Fruit fly (Drosophila melanogaster) whole organism, wandering third instar larva: ENCODE measurements around the gene MCU.
A peak's percentile ranks its signal among the peaks of the same experiment; 100 is the strongest.

Experiments used
- Abd-B ChIP-seq: fragments of >200 bp; optimal IDR thresholded peaks from 2 replicates; lab custom pipeline; 2017; ENCODE audit warnings: missing biosample characterization, missing genetic modification characterization
- CG32264 ChIP-seq: fragments of 200-800 bp; sonication (Bioruptor generic); optimal IDR thresholded peaks from 2 replicates; lab custom pipeline; 2016; ENCODE audit warnings: missing biosample characterization, missing genetic modification characterization
- CG9705 ChIP-seq: fragments of 200-800 bp; sonication (Bioruptor generic); optimal IDR thresholded peaks from 2 replicates; lab custom pipeline; 2018; ENCODE audit warnings: missing biosample characterization, mild to moderate bottlenecking, missing genetic modification characterization
- CrebA ChIP-seq: fragments of 200-800 bp; sonication (Bioruptor generic); optimal IDR thresholded peaks from 2 replicates; lab custom pipeline; 2016; ENCODE audit warnings: missing biosample characterization, mild to moderate bottlenecking, missing genetic modification characterization, borderline replicate concordance
- Dfd ChIP-seq: fragments of >200 bp; optimal IDR thresholded peaks from 2 replicates; lab custom pipeline; 2017; ENCODE audit warnings: missing biosample characterization, missing genetic modification characterization
- Dif ChIP-seq: fragments of 200-275, 200-300 bp; sonication (Bioruptor generic); optimal IDR thresholded peaks from 2 replicates; lab custom pipeline; 2018; ENCODE audit warnings: missing biosample characterization, missing genetic modification characterization; ENCODE audit not compliant: partially characterized antibody
- GATAd ChIP-seq: sonication (Bioruptor generic); optimal IDR thresholded peaks from 2 replicates; lab custom pipeline; 2016; ENCODE audit warnings: missing biosample characterization, missing genetic modification characterization
- HLH106 ChIP-seq: fragments of 200-800 bp; optimal IDR thresholded peaks from 3 replicates; lab custom pipeline; 2019; ENCODE audit warnings: missing biosample characterization, mild to moderate bottlenecking, missing genetic modification characterization, moderate library complexity
- Hnf4 ChIP-seq: fragments of 200-800 bp; sonication (Bioruptor generic); optimal IDR thresholded peaks from 2 replicates; lab custom pipeline; 2016; ENCODE audit warnings: missing biosample characterization, mild to moderate bottlenecking, missing genetic modification characterization
- Hr78 ChIP-seq: fragments of >200 bp; optimal IDR thresholded peaks from 2 replicates; lab custom pipeline; 2017; ENCODE audit warnings: missing biosample characterization, missing genetic modification characterization
- Hr83 ChIP-seq: fragments of 200-300 bp; sonication (Bioruptor generic); optimal IDR thresholded peaks from 2 replicates; lab custom pipeline; 2016; ENCODE audit warnings: missing biosample characterization, mild to moderate bottlenecking, missing genetic modification characterization, moderate library complexity; ENCODE audit not compliant: poor library complexity, severe bottlenecking
- Jra ChIP-seq: sonication (Bioruptor generic); optimal IDR thresholded peaks from 2 replicates; lab custom pipeline; 2016; ENCODE audit warnings: missing biosample characterization, missing genetic modification characterization
- Mio ChIP-seq: sonication (Bioruptor generic); optimal IDR thresholded peaks from 2 replicates; lab custom pipeline; 2016; ENCODE audit warnings: missing biosample characterization, missing genetic modification characterization
- Myc ChIP-seq: fragments of >200 bp; optimal IDR thresholded peaks from 2 replicates; lab custom pipeline; 2017
- N ChIP-seq: fragments of >200 bp; optimal IDR thresholded peaks from 2 replicates; lab custom pipeline; 2018; ENCODE audit warnings: missing biosample characterization, missing external identifiers, missing genetic modification characterization
- OdsH ChIP-seq: fragments of 200-800 bp; sonication (Bioruptor generic); optimal IDR thresholded peaks from 2 replicates; lab custom pipeline; 2016; ENCODE audit warnings: missing biosample characterization, mild to moderate bottlenecking, missing genetic modification characterization
- Rel ChIP-seq, 2 experiments: fragments of 200-800 bp; sonication (Bioruptor generic) in 1 of 2; optimal IDR thresholded peaks; 2 replicates in 1 of 2; 3 replicates in 1 of 2; lab custom pipeline; 2016 to 2019; ENCODE audit warnings: mild to moderate bottlenecking in 2 of 2, missing biosample characterization in 2 of 2, missing genetic modification characterization in 2 of 2, moderate library complexity in 1 of 2
- Sp1 ChIP-seq: fragments of 200-800 bp; sonication (Bioruptor generic); optimal IDR thresholded peaks from 3 replicates; lab custom pipeline; 2019; ENCODE audit warnings: missing biosample characterization, mild to moderate bottlenecking, missing genetic modification characterization, moderate library complexity
- Vsx2 ChIP-seq: fragments of 200-300, 225-300 bp; sonication (Bioruptor generic); optimal IDR thresholded peaks from 2 replicates; lab custom pipeline; 2018; ENCODE audit warnings: missing biosample characterization, missing genetic modification characterization; ENCODE audit not compliant: partially characterized antibody
- br ChIP-seq: fragments of 200-800 bp; sonication (Bioruptor generic); optimal IDR thresholded peaks from 2 replicates; lab custom pipeline; 2016; ENCODE audit warnings: missing biosample characterization, missing genetic modification characterization
- brk ChIP-seq: fragments of 200-800 bp; sonication (Bioruptor generic); optimal IDR thresholded peaks from 2 replicates; lab custom pipeline; 2016; ENCODE audit warnings: missing biosample characterization, mild to moderate bottlenecking, missing genetic modification characterization
- dl ChIP-seq, 2 experiments: fragments of 175-275, 200-275 bp in 1 of 2; fragments of 200-275 bp in 1 of 2; sonication (Bioruptor generic); optimal IDR thresholded peaks; lab custom pipeline; 2018; ENCODE audit warnings: mild to moderate bottlenecking in 2 of 2, missing biosample characterization in 2 of 2, missing genetic modification characterization in 2 of 2, moderate library complexity in 2 of 2; ENCODE audit not compliant: partially characterized antibody in 2 of 2, insufficient read depth in 1 of 2
- dmrt93B ChIP-seq: fragments of 200-800 bp; sonication (Bioruptor generic); optimal IDR thresholded peaks from 2 replicates; lab custom pipeline; 2018; ENCODE audit warnings: missing biosample characterization, mild to moderate bottlenecking, missing genetic modification characterization
- dsf ChIP-seq: sonication (Bioruptor generic); optimal IDR thresholded peaks from 2 replicates; lab custom pipeline; 2016; ENCODE audit warnings: missing biosample characterization, missing genetic modification characterization, borderline replicate concordance
- ey ChIP-seq: fragments of 200-800 bp; sonication (Bioruptor generic); optimal IDR thresholded peaks from 2 replicates; lab custom pipeline; 2016; ENCODE audit warnings: missing biosample characterization, missing genetic modification characterization
- foxo ChIP-seq, 2 experiments: fragments of 200-800 bp; sonication (Bioruptor generic); optimal IDR thresholded peaks; 2 replicates in 1 of 2; 3 replicates in 1 of 2; lab custom pipeline; 2016 to 2017; ENCODE audit warnings: missing biosample characterization in 2 of 2, missing genetic modification characterization in 2 of 2
- fru ChIP-seq: fragments of 200-800 bp; sonication (Bioruptor generic); optimal IDR thresholded peaks from 3 replicates; lab custom pipeline; 2016; ENCODE audit warnings: missing biosample characterization, mild to moderate bottlenecking, missing genetic modification characterization
- h ChIP-seq: fragments of 200-800 bp; sonication (Bioruptor generic); optimal IDR thresholded peaks from 3 replicates; lab custom pipeline; 2016; ENCODE audit warnings: missing biosample characterization, mild to moderate bottlenecking, missing genetic modification characterization
- jim ChIP-seq: fragments of 175-275, 200-325 bp; sonication (Bioruptor generic); optimal IDR thresholded peaks from 2 replicates; lab custom pipeline; 2016; ENCODE audit warnings: missing biosample characterization, mild to moderate bottlenecking, missing genetic modification characterization
- lola ChIP-seq: fragments of >200 bp; optimal IDR thresholded peaks from 2 replicates; lab custom pipeline; 2017; ENCODE audit warnings: missing biosample characterization, missing genetic modification characterization
- pan ChIP-seq: fragments of >200 bp; optimal IDR thresholded peaks from 2 replicates; lab custom pipeline; 2017
- psq ChIP-seq: fragments of 200-800 bp; sonication (Bioruptor generic); optimal IDR thresholded peaks from 3 replicates; lab custom pipeline; 2017; ENCODE audit warnings: missing biosample characterization, mild to moderate bottlenecking, missing genetic modification characterization, moderate library complexity
- rgr ChIP-seq: fragments of 200-800 bp; sonication (Bioruptor generic); optimal IDR thresholded peaks from 3 replicates; lab custom pipeline; 2016; ENCODE audit warnings: missing biosample characterization, mild to moderate bottlenecking, missing genetic modification characterization
- sage ChIP-seq: fragments of 200-800 bp; sonication (Bioruptor generic); optimal IDR thresholded peaks from 2 replicates; lab custom pipeline; 2016; ENCODE audit warnings: missing biosample characterization, mild to moderate bottlenecking, missing genetic modification characterization
- sv ChIP-seq: fragments of 200-800 bp; sonication (Bioruptor generic); optimal IDR thresholded peaks from 3 replicates; lab custom pipeline; 2016; ENCODE audit warnings: missing biosample characterization, missing genetic modification characterization
- tai ChIP-seq: sonication (Bioruptor generic); optimal IDR thresholded peaks from 2 replicates; lab custom pipeline; 2016; ENCODE audit warnings: missing biosample characterization, missing genetic modification characterization
- usp ChIP-seq: fragments of >200 bp; optimal IDR thresholded peaks from 2 replicates; lab custom pipeline; 2017; ENCODE audit warnings: missing biosample characterization, missing genetic modification characterization
- woc ChIP-seq: sonication (Bioruptor generic); optimal IDR thresholded peaks from 2 replicates; lab custom pipeline; 2016; ENCODE audit warnings: missing biosample characterization, mild to moderate bottlenecking, missing genetic modification characterization

MCU gene

DNA sequence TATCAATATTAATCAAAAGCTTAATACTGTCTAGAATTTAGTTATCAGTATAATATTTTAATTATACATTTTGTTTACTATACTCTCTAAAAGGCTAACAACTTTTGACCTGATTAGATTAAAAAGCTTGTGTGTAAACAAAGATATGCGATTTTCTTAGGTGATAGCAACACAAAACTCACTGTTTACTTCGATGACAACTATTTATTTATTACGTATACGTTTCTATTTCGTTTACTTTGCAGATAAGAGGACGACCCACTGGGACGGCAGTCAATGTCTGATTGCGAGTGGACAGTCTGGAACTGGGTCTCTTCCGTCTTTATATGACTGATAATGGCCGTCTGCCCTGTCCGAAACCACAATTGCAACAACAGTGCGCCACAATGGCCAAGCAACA lies 27.8 kb upstream of the MCU start:
- TF ChIP-seq br (GFP tag; lab: Kevin White, UChicago) (no peak), rgr (GFP tag; lab: Kevin White, UChicago) (peak; percentile 18)
- TF ChIP-seq, all 38 proteins: peak for 1

- no peak for TF ChIP-seq Hnf4 (GFP tag; lab: Kevin White, UChicago)
- TF ChIP-seq dl (GFP tag; optimal IDR thresholded peaks at IDR 0.05; lab: Kevin White, UChicago; ENCODE audit: insufficient read depth in 1 of 2, partially characterized antibody in 2 of 2): no peak
- TF ChIP-seq psq (GFP tag; lab: Kevin White, UChicago): no peak
- no peak for TF ChIP-seq Abd-B (GFP tag; lab: Kevin White, UChicago)
- no peak for TF ChIP-seq dmrt93B (GFP tag; lab: Kevin White, UChicago)
- no peak for TF ChIP-seq dsf (GFP tag; lab: Kevin White, UChicago)
- TF ChIP-seq CG9705 (GFP tag; lab: Kevin White, UChicago): no peak
- no peak for TF ChIP-seq N (GFP tag; lab: Kevin White, UChicago)
- no peak for TF ChIP-seq Hr78 (GFP tag; lab: Kevin White, UChicago)
- no peak for TF ChIP-seq pan
- TF ChIP-seq sv: no peak
- no peak for TF ChIP-seq Vsx2 (GFP tag; lab: Kevin White, UChicago)
- no peak for TF ChIP-seq fru (GFP tag; lab: Kevin White, UChicago)
- no peak for TF ChIP-seq jim (GFP tag; lab: Kevin White, UChicago)
- no peak for TF ChIP-seq lola (GFP tag; lab: Kevin White, UChicago)
These were observed 20.1 kb upstream of the MCU start, which contains the start of gene betaTub65B for dm6 chr3L:6530429-6530828. Gene betaTub65B, plus strand, starts transcription at chr3L:6530729.

dm6 chr3L:6550978-6551339 lies 421 bp downstream of the MCU start:
- TF ChIP-seq sage (GFP tag; lab: Kevin White, UChicago) (peak; percentile 49), Rel (GFP tag; optimal IDR thresholded peaks at IDR 0.05; lab: Kevin White, UChicago) (no peak), Rel (tag; optimal IDR thresholded peaks at IDR 0.05; lab: Kevin White, UChicago) (no peak)
- TF ChIP-seq, all 38 proteins: peak for 1

dm6 chr3L:6551816-6552371 lies 1.4 kb downstream of the MCU start:
- TF ChIP-seq sage (GFP tag; lab: Kevin White, UChicago) (peak; percentile 7), dsf (GFP tag; lab: Kevin White, UChicago) (no peak), Jra (GFP tag; lab: Kevin White, UChicago) (no peak), fru (GFP tag; lab: Kevin White, UChicago) (peak; percentile 15), woc (GFP tag; lab: Kevin White, UChicago) (no peak), CG32264 (GFP tag; lab: Kevin White, UChicago) (no peak), dl (GFP tag; optimal IDR thresholded peaks at IDR 0.05; lab: Kevin White, UChicago; ENCODE audit: insufficient read depth in 1 of 2, partially characterized antibody in 2 of 2) (no peak), tai (GFP tag; lab: Kevin White, UChicago) (peak; percentile 16), Dfd (GFP tag; lab: Kevin White, UChicago) (no peak), Hr78 (GFP tag; lab: Kevin White, UChicago) (no peak), psq (GFP tag; lab: Kevin White, UChicago) (peak; percentile 24), OdsH (GFP tag; lab: Kevin White, UChicago) (peak; percentile 45), lola (GFP tag; lab: Kevin White, UChicago) (no peak), Hr83 (GFP tag; lab: Kevin White, UChicago) (no peak), CG9705 (GFP tag; lab: Kevin White, UChicago) (no peak), Myc (no peak), foxo (GFP tag; optimal IDR thresholded peaks at IDR 0.05; lab: Kevin White, UChicago) (peak in 1 of 2 experiments; percentile 45), pan (no peak), Dif (GFP tag; lab: Kevin White, UChicago) (no peak), Sp1 (peak; percentile 45), N (GFP tag; lab: Kevin White, UChicago) (no peak), HLH106 (tag; lab: Kevin White, UChicago) (peak; percentile 43), Vsx2 (GFP tag; lab: Kevin White, UChicago) (no peak), GATAd (GFP tag; lab: Kevin White, UChicago) (no peak), Hnf4 (GFP tag; lab: Kevin White, UChicago) (peak; percentile 24), Abd-B (GFP tag; lab: Kevin White, UChicago) (no peak), ey (GFP tag; lab: Kevin White, UChicago) (peak; percentile 12), h (GFP tag; lab: Kevin White, UChicago) (peak; percentile 38), Mio (GFP tag; lab: Kevin White, UChicago) (no peak), usp (GFP tag; lab: Kevin White, UChicago) (no peak), br (GFP tag; lab: Kevin White, UChicago) (no peak), dmrt93B (GFP tag; lab: Kevin White, UChicago) (peak; percentile 35), rgr (GFP tag; lab: Kevin White, UChicago) (peak; percentile 47), sv (no peak), CrebA (no peak), brk (GFP tag; lab: Kevin White, UChicago) (no peak), Rel (GFP tag; optimal IDR thresholded peaks at IDR 0.05; lab: Kevin White, UChicago) (no peak), Rel (tag; optimal IDR thresholded peaks at IDR 0.05; lab: Kevin White, UChicago) (no peak), jim (GFP tag; lab: Kevin White, UChicago) (no peak)
- TF ChIP-seq, all 38 proteins: peak for 13
